Worm (Caenorhabditis elegans): ENCODE measurements around the gene R13D11.1.

ce11 chrV:866729-867128 lies 49.4 kb downstream of the R13D11.1 start, which contains the start of gene T02B11.3:
- TF ChIP-seq hlh-30 (tag; optimal IDR thresholded peaks at IDR 0.05; ENCODE audit: insufficient read depth) (no peak), lin-13 (GFP tag; optimal IDR thresholded peaks at IDR 0.05) (no peak), ZK546.5 (tag; optimal IDR thresholded peaks at IDR 0.05) (no peak), ceh-28 (tag; optimal IDR thresholded peaks at IDR 0.05) (no peak), skn-1 (tag; optimal IDR thresholded peaks at IDR 0.05) (no peak), lin-29 (GFP tag; IDR thresholded peaks at IDR 0.05) (no peak), ama-1 (optimal IDR thresholded peaks at IDR 0.05) (no peak), mep-1 (tag; optimal IDR thresholded peaks at IDR 0.05) (no peak), nhr-102 (tag; optimal IDR thresholded peaks at IDR 0.05) (no peak)

Data from whole organism, L4 larva.